Worm (Caenorhabditis elegans) whole organism, L1 larva: ENCODE measurements around the gene F32H5.4.

Experiments used
- C34B4.2 ChIP-seq: sonication (generic microtip); optimal IDR thresholded peaks from 2 replicates; lab custom pipeline; 2017; ENCODE audit warnings: mild to moderate bottlenecking, missing genetic modification characterization, missing compliant biosample characterization
- F16B12.6 ChIP-seq: fragments of 150-350 bp; optimal IDR thresholded peaks from 2 replicates; lab custom pipeline; 2014; ENCODE audit warnings: missing biosample characterization, missing genetic modification characterization
- aly-2 ChIP-seq: fragments of 150-350 bp; optimal IDR thresholded peaks from 2 replicates; lab custom pipeline; 2014; ENCODE audit warnings: missing biosample characterization, missing genetic modification characterization
- blmp-1 ChIP-seq: fragments of 150-350 bp; optimal IDR thresholded peaks from 2 replicates; lab custom pipeline; 2014; ENCODE audit warnings: missing biosample characterization, missing genetic modification characterization
- dsc-1 ChIP-seq: sonication (generic microtip); optimal IDR thresholded peaks from 2 replicates; lab custom pipeline; 2016; ENCODE audit warnings: mild to moderate bottlenecking, missing genetic modification characterization, missing compliant biosample characterization
- efl-1 ChIP-seq, 4 experiments: fragments of 150-350 bp; optimal IDR thresholded peaks in 3 of 4; peaks in 1 of 4; 1 replicate in 1 of 4; 2 replicates in 3 of 4; lab custom pipeline; 2014; ENCODE audit warnings: missing biosample characterization in 2 of 4, missing genetic modification characterization in 2 of 4, missing genetic modification reagents in 2 of 4
- elt-2 ChIP-seq: sonication (generic microtip); optimal IDR thresholded peaks from 2 replicates; lab custom pipeline; 2016; ENCODE audit warnings: missing genetic modification characterization, mild to moderate bottlenecking, inconsistent platforms, missing compliant biosample characterization, missing genetic modification reagents
- elt-3 ChIP-seq, 6 experiments: fragments of 150-350 bp in 1 of 6; sonication (generic microtip); optimal IDR thresholded peaks; 2 replicates each; lab custom pipeline; 2017 to 2018; ENCODE audit warnings: missing biosample characterization in 6 of 6, missing genetic modification characterization in 6 of 6, inconsistent platforms in 1 of 6
- grh-1 ChIP-seq: fragments of 200-800 bp; sonication (Bioruptor generic); IDR thresholded peaks from 2 replicates; pipeline ENCODE4 v1.3.6; 2022; ENCODE audit warnings: missing genetic modification reagents, missing genetic modification characterization, missing compliant biosample characterization
- hpl-2 ChIP-seq: fragments of 150-350 bp; optimal IDR thresholded peaks from 2 replicates; lab custom pipeline; 2014; ENCODE audit warnings: missing biosample characterization, missing genetic modification reagents, missing genetic modification characterization
- isw-1 ChIP-seq: fragments of 200-800 bp; sonication (Bioruptor generic); IDR thresholded peaks from 2 replicates; pipeline ENCODE4 v1.3.6; 2022; ENCODE audit warnings: missing genetic modification characterization, missing compliant biosample characterization
- jun-1 ChIP-seq: fragments of 150-350 bp; optimal IDR thresholded peaks from 2 replicates; lab custom pipeline; 2014; ENCODE audit warnings: missing biosample characterization, missing genetic modification reagents, missing genetic modification characterization
- lin-35 ChIP-seq, 2 experiments: fragments of 150-350 bp; optimal IDR thresholded peaks; 2 replicates each; lab custom pipeline; 2014; ENCODE audit warnings: missing biosample characterization in 2 of 2, missing genetic modification characterization in 2 of 2, missing genetic modification reagents in 2 of 2
- lin-39 ChIP-seq: fragments of 150-350 bp; optimal IDR thresholded peaks from 2 replicates; lab custom pipeline; 2014; ENCODE audit warnings: missing biosample characterization, missing genetic modification reagents, missing genetic modification characterization
- lsy-2 ChIP-seq, 2 experiments: fragments of 150-350 bp; optimal IDR thresholded peaks; 2 replicates each; lab custom pipeline; 2014; ENCODE audit warnings: missing biosample characterization in 2 of 2, missing genetic modification characterization in 2 of 2
- mep-1 ChIP-seq: fragments of 150-350 bp; optimal IDR thresholded peaks from 2 replicates; lab custom pipeline; 2014; ENCODE audit warnings: missing biosample characterization, missing genetic modification characterization
- nhr-11 ChIP-seq: fragments of 150-350 bp; optimal IDR thresholded peaks from 2 replicates; lab custom pipeline; 2014; ENCODE audit warnings: missing biosample characterization, missing genetic modification characterization
- nhr-19 ChIP-seq: fragments of 200-800 bp; sonication (Bioruptor generic); conservative IDR thresholded peaks from 2 replicates; pipeline ENCODE4 v1.3.6; 2022; ENCODE audit warnings: missing genetic modification characterization, missing compliant biosample characterization
- nhr-20 ChIP-seq: sonication (generic microtip); optimal IDR thresholded peaks from 2 replicates; lab custom pipeline; 2016; ENCODE audit warnings: mild to moderate bottlenecking, missing genetic modification characterization, missing compliant biosample characterization
- nhr-76 ChIP-seq: sonication (generic microtip); optimal IDR thresholded peaks from 2 replicates; lab custom pipeline; 2017; ENCODE audit warnings: missing biosample characterization, missing genetic modification characterization
- nhr-84 ChIP-seq: sonication (generic microtip); optimal IDR thresholded peaks from 2 replicates; lab custom pipeline; 2017; ENCODE audit warnings: missing biosample characterization, missing genetic modification characterization
- nhr-85 ChIP-seq: sonication (generic microtip); peaks from one replicate; lab custom pipeline; 2016; ENCODE audit warnings: missing genetic modification characterization, inconsistent platforms, missing compliant biosample characterization
- skn-1 ChIP-seq: fragments of 150-350 bp; optimal IDR thresholded peaks from 2 replicates; lab custom pipeline; 2014; ENCODE audit warnings: missing biosample characterization, missing genetic modification characterization
- snpc-4 ChIP-seq: fragments of 150-350 bp; optimal IDR thresholded peaks from 2 replicates; lab custom pipeline; 2014; ENCODE audit warnings: missing biosample characterization, missing genetic modification characterization
- snu-23 ChIP-seq: sonication (generic microtip); optimal IDR thresholded peaks from 2 replicates; lab custom pipeline; 2016; ENCODE audit warnings: missing genetic modification characterization, missing compliant biosample characterization
- sup-37 ChIP-seq: fragments of 200-800 bp; sonication (Bioruptor generic); optimal IDR thresholded peaks from 2 replicates; lab custom pipeline; 2018; ENCODE audit warnings: mild to moderate bottlenecking, missing genetic modification characterization, missing compliant biosample characterization
- unc-130 ChIP-seq: fragments of 150-350 bp; optimal IDR thresholded peaks from 2 replicates; lab custom pipeline; 2017; ENCODE audit warnings: missing biosample characterization, missing genetic modification characterization, inconsistent platforms
- unc-62 ChIP-seq: fragments of 150-350 bp; optimal IDR thresholded peaks from 2 replicates; lab custom pipeline; 2014; ENCODE audit warnings: missing biosample characterization, missing genetic modification reagents, missing genetic modification characterization
- ztf-4 ChIP-seq: fragments of 150-350 bp; optimal IDR thresholded peaks from 2 replicates; lab custom pipeline; 2014; ENCODE audit warnings: missing biosample characterization, missing genetic modification characterization

Gene F32H5.4

DNA sequence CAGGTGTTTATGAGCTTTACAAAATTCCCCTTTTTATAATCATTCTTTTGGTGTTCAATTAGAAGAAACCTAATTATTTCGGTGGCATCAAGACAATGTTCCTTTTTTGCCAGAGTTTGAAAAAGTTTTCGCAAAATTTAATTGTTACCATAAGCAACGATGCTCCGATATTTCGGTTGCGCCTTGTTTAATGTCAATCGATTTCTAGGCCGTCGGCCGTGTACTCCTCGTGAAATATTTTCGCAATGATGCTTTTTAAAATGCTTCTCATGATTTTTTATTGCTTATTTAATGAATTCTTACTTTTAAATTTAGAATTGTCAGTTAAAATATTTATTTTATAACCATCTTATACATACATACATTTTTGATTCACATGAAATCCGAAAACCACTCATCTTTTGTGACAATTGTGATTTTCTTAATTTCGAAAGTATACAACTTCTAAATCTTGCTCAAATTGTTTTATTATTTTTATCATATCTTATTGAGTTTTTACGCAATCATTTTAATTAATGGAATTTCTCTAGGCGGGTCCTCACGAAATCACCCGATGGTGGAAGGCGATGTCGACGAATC, 47.2 kb upstream of the F32H5.4 start, which contains the start of gene C50B6.3 (continued):
- TF ChIP-seq nhr-84 (no peak), grh-1 (peak; percentile 82)

DNA sequence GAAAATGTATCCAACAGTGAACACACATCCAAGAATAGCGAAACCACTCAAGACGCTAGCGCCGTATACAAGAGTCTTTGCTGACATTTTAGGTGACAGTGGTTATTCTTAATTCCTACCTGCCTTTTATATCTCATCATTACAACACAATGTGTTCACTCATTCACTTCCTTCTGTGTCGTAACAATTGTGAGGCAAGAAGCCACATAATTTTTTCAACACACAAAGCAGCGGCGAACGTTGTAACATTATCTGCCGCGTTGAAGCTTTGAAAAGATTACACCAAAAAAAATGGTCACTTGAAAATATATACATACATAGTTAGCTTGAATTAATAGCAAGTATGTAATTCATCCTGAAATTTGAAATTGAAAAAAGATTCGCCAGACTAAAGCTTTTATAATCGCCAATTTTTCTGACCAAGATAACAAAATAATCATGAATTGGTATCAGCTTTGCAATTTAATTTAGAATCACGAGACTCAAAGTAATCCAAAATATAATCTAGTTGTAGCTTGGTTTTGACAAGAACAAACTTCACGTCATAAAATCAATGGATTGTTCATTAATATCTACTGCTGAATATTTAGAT, 42.3 kb upstream of the F32H5.4 start, which contains the start of the genes col-161 and srh-18:
col-161 (minus strand) TSS at position 101 of the 592 bp plus-strand sequence.
srh-18 (plus strand) TSS at position 542 of the 592 bp plus-strand sequence.
- TF ChIP-seq nhr-11 (tag; lab: Kevin White, UChicago) (peak; percentile 17), isw-1 (GFP tag; lab: Robert Waterston, UW) (no peak), aly-2 (no peak), nhr-85 (tag; lab: Kevin White, UChicago) (no peak), skn-1 (no peak), lin-39 (no peak), lsy-2 (tag; optimal IDR thresholded peaks at IDR 0.05; lab: Kevin White, UChicago) (no peak)

DNA sequence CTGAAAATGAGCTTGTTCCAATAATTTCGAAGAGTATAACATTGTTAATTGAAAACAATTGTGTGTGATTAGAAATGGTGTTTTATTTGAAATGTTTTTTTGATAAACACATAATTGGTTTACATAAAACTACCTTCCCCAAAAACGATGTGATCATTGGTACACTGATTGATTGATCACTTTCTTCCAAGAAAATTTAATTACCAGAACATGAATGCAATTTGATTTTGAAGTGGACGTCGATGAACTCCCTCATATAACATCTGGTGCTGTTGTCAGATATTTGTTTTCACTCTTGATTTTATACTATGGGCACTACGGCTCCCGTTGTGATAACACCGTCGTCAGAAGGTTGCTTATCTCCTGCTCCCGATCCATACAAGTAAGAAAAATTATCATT, 39.7 kb upstream of the F32H5.4 start, which contains the start of gene srh-15:
srh-15 (plus strand) TSS at position 301 of the 400 bp plus-strand sequence.
- TF ChIP-seq efl-1 (optimal IDR thresholded peaks at IDR 0.05; lab: Kevin White, UChicago) (no peak), efl-1 (GFP tag; optimal IDR thresholded peaks at IDR 0.05 in 1 of 2; lab: Kevin White, UChicago) (peak in 1 of 2 experiments; percentile 20), nhr-19 (GFP tag; lab: Robert Waterston, UW) (no peak)

DNA sequence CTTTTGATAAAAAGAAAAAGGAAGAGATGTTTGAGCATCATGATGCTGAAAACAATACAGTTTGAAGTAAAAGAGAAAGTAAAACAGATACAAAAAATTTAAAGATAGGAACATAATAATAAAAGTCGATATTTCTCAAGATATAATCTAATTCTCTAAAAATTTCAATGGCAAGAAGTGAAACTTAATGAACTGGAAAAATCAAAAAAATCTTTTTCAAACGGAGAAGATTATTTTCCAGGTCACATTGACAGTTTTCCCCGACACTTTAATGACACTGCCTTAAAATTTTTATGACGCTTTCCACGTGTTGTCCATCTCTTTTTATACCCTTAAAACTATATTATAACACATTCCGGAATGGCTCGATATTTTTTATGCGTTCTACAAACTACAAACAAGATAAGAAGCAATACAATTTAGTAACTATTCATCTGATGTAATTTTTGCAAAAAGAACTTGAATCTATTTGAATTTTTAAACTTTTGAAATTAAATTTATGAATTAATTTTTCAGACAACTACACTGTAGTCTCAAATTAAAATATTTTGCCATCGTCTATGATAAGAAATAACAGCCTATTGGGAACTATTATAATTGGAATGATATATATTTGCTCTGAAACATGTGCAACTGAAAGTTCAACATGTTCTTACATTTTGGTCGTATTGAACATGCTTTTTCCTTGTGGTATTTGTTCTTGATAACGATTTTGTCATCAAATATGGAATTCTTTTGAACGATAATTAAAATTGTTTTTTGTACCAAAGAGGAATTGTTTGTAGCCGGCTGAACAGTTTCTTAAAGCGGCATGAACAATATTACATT, 35.2 kb upstream of the F32H5.4 start, which contains the start of gene C50B6.7:
C50B6.7 (minus strand) TSS at position 51 of the 828 bp plus-strand sequence.
- TF ChIP-seq lin-35 (GFP tag; optimal IDR thresholded peaks at IDR 0.05; lab: Kevin White, UChicago) (no peak), unc-130 (tag; lab: Kevin White, UChicago) (no peak), nhr-20 (tag; lab: Kevin White, UChicago) (no peak), hpl-2 (GFP tag; lab: Kevin White, UChicago) (no peak), sup-37 (GFP tag; lab: Kevin White, UChicago) (no peak), elt-2 (tag; lab: Kevin White, UChicago) (peak; percentile 17), skn-1 (no peak), dsc-1 (tag; lab: Kevin White, UChicago) (no peak)

DNA sequence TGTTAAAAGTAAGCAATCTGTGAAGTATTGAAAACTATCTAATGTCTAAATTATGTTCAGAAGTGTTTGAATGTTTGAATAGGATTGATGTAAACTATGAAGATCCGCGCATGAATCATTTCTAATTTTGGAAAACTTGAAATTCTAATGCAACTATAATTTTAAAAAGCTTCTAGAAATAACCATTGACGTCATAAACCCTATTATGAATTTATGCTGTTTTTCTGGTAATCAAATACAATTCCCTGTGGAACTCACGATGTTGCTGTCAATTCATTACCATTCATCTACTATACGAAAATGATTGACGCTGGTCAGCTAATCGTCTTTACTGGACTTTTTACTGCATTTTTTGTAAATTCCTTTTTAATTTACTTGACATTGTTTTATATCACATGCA, 32.9 kb upstream of the F32H5.4 start, which contains the start of gene str-37:
str-37 (plus strand) TSS at position 301 of the 400 bp plus-strand sequence.
- no peak for TF ChIP-seq ztf-4 (tag; lab: Kevin White, UChicago)
- no peak for TF ChIP-seq jun-1 (tag; lab: Kevin White, UChicago)

DNA sequence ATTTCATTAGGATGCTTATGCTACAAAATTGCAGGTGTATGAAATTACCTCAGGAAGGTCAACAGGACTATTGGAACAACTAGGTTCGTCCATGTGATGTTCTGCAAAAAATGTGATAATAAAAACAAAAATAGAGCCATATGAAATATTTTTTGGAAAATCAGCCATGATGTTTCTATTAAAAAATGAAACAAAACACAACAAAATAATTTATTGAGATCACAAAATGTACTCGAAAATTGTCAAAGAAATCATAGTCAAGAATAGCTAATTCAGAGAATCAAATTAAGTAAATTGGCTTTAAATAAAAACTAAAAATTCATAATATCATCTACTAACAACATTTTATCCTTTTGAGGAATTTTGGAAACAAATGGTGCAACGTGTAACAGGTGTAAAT, 29.4 kb upstream of the F32H5.4 start, which contains the start of gene nhr-129:
nhr-129 (minus strand) TSS at position 101 of the 400 bp plus-strand sequence.
- TF ChIP-seq F16B12.6 (tag; lab: Kevin White, UChicago) = no peak
- no peak for TF ChIP-seq C34B4.2 (tag; lab: Kevin White, UChicago)
- no peak for TF ChIP-seq hpl-2 (GFP tag; lab: Kevin White, UChicago)
- no peak for TF ChIP-seq mep-1
- TF ChIP-seq blmp-1 (tag; lab: Kevin White, UChicago) = no peak
- TF ChIP-seq snpc-4 = no peak
- no peak for TF ChIP-seq unc-62 (GFP tag; lab: Kevin White, UChicago)
- no peak for TF ChIP-seq snu-23
- no peak for TF ChIP-seq elt-3 (tag; optimal IDR thresholded peaks at IDR 0.05; lab: Kevin White, UChicago)
- no peak for TF ChIP-seq nhr-76 (tag; lab: Kevin White, UChicago)
